Worm (Caenorhabditis elegans) whole organism, L2 larva: Measurements from ENCODE around the gene pha-1.
A peak's percentile ranks its signal among the peaks of the same experiment; 100 is the strongest.

Experiments
- C34F6.9 ChIP-seq: fragments of 150-350 bp; optimal IDR thresholded peaks from 2 replicates; lab custom pipeline; 2014; ENCODE audit warnings: missing biosample characterization, missing genetic modification characterization
- F13H6.1 ChIP-seq: sonication (generic microtip); optimal IDR thresholded peaks from 2 replicates; lab custom pipeline; 2016; ENCODE audit warnings: missing genetic modification characterization, missing compliant biosample characterization
- alr-1 ChIP-seq: fragments of 150-350 bp; optimal IDR thresholded peaks from 2 replicates; lab custom pipeline; 2014; ENCODE audit warnings: missing biosample characterization, missing genetic modification characterization
- aly-2 ChIP-seq: fragments of 150-350 bp; optimal IDR thresholded peaks from 2 replicates; lab custom pipeline; 2014; ENCODE audit warnings: missing biosample characterization, missing genetic modification characterization
- ama-1 ChIP-seq: fragments of 150-350 bp; optimal IDR thresholded peaks from 2 replicates; lab custom pipeline; 2018; ENCODE audit warnings: inconsistent platforms
- blmp-1 ChIP-seq: sonication (generic microtip); optimal IDR thresholded peaks from 2 replicates; lab custom pipeline; 2017; ENCODE audit warnings: missing genetic modification characterization, mild to moderate bottlenecking, missing compliant biosample characterization, antibody characterized with exemption, moderate library complexity; ENCODE audit not compliant: insufficient read depth
- ceh-16 ChIP-seq: fragments of 150-350 bp; optimal IDR thresholded peaks from 2 replicates; lab custom pipeline; 2014; ENCODE audit warnings: missing biosample characterization, missing genetic modification characterization
- egl-27 ChIP-seq: sonication (generic microtip); optimal IDR thresholded peaks from 3 replicates; lab custom pipeline; 2017; ENCODE audit warnings: missing biosample characterization, missing genetic modification reagents, missing genetic modification characterization
- elt-1 ChIP-seq: fragments of 150-350 bp; optimal IDR thresholded peaks from 2 replicates; lab custom pipeline; 2014; ENCODE audit warnings: missing biosample characterization, missing genetic modification characterization
- fos-1 ChIP-seq: fragments of 150-350 bp; optimal IDR thresholded peaks from 2 replicates; lab custom pipeline; 2014; ENCODE audit warnings: missing biosample characterization, missing genetic modification characterization
- lin-13 ChIP-seq: fragments of 150-350 bp; optimal IDR thresholded peaks from 2 replicates; lab custom pipeline; 2014; ENCODE audit warnings: missing biosample characterization, missing genetic modification reagents, missing genetic modification characterization
- lin-39 ChIP-seq: fragments of 150-350 bp; optimal IDR thresholded peaks from 2 replicates; lab custom pipeline; 2014; ENCODE audit warnings: missing biosample characterization, missing genetic modification reagents, missing genetic modification characterization
- lsy-2 ChIP-seq, 2 experiments: fragments of 150-350 bp in 1 of 2; sonication (generic microtip) in 1 of 2; optimal IDR thresholded peaks; 2 replicates each; lab custom pipeline; 2014 to 2017; ENCODE audit warnings: missing biosample characterization in 2 of 2, missing genetic modification characterization in 2 of 2
- mab-5 ChIP-seq: fragments of 150-350 bp; optimal IDR thresholded peaks from 2 replicates; lab custom pipeline; 2014; ENCODE audit warnings: missing biosample characterization, missing genetic modification characterization
- nhr-10 ChIP-seq: sonication (generic microtip); optimal IDR thresholded peaks from 2 replicates; lab custom pipeline; 2017; ENCODE audit warnings: missing biosample characterization, missing genetic modification characterization
- nhr-12 ChIP-seq: fragments of 150-350 bp; optimal IDR thresholded peaks from 2 replicates; lab custom pipeline; 2014; ENCODE audit warnings: missing biosample characterization, missing genetic modification characterization
- nhr-21 ChIP-seq: fragments of 150-350 bp; optimal IDR thresholded peaks from 2 replicates; lab custom pipeline; 2014; ENCODE audit warnings: missing biosample characterization, missing genetic modification characterization
- nhr-23 ChIP-seq: fragments of 150-350 bp; optimal IDR thresholded peaks from 2 replicates; lab custom pipeline; 2014; ENCODE audit warnings: missing biosample characterization, missing genetic modification reagents, missing genetic modification characterization
- nhr-237 ChIP-seq: fragments of 150-350 bp; optimal IDR thresholded peaks from 2 replicates; lab custom pipeline; 2014; ENCODE audit warnings: missing biosample characterization, missing genetic modification characterization
- nhr-25 ChIP-seq: fragments of 150-350 bp; sonication (generic microtip); optimal IDR thresholded peaks from 3 replicates; lab custom pipeline; 2014; ENCODE audit warnings: missing biosample characterization, missing genetic modification characterization
- nhr-6 ChIP-seq: fragments of 150-350 bp; optimal IDR thresholded peaks from 2 replicates; lab custom pipeline; 2014; ENCODE audit warnings: missing biosample characterization, missing genetic modification characterization
- nhr-77 ChIP-seq: fragments of 150-350 bp; optimal IDR thresholded peaks from 2 replicates; lab custom pipeline; 2014; ENCODE audit warnings: missing biosample characterization, missing genetic modification characterization
- sem-4 ChIP-seq: fragments of 150-350 bp; optimal IDR thresholded peaks from 2 replicates; lab custom pipeline; 2014; ENCODE audit warnings: missing biosample characterization, missing genetic modification reagents, missing genetic modification characterization
- skn-1 ChIP-seq: sonication (generic microtip); optimal IDR thresholded peaks from 2 replicates; lab custom pipeline; 2017; ENCODE audit warnings: missing biosample characterization, missing genetic modification characterization
- sma-3 ChIP-seq: sonication (generic microtip); optimal IDR thresholded peaks from 2 replicates; lab custom pipeline; 2016; ENCODE audit warnings: missing genetic modification reagents, missing genetic modification characterization, missing compliant biosample characterization
- sma-9 ChIP-seq, 2 experiments: fragments of 150-350 bp in 1 of 2; sonication (generic microtip) in 1 of 2; optimal IDR thresholded peaks; 2 replicates each; lab custom pipeline; 2014 to 2016; ENCODE audit warnings: missing genetic modification characterization in 2 of 2, mild to moderate bottlenecking in 1 of 2, missing biosample characterization in 1 of 2, missing compliant biosample characterization in 1 of 2, missing genetic modification reagents in 1 of 2, moderate library complexity in 1 of 2
- snpc-4 ChIP-seq: fragments of 150-350 bp; optimal IDR thresholded peaks from 2 replicates; lab custom pipeline; 2014; ENCODE audit warnings: missing biosample characterization, missing genetic modification characterization
- unc-55 ChIP-seq: fragments of 150-350 bp; sonication (generic microtip); optimal IDR thresholded peaks from 3 replicates; lab custom pipeline; 2014; ENCODE audit warnings: missing biosample characterization, missing genetic modification reagents, missing genetic modification characterization
- ztf-1 ChIP-seq: fragments of 200-800 bp; sonication (Bioruptor generic); conservative IDR thresholded peaks from 2 replicates; pipeline ENCODE4 v1.3.6; 2022; ENCODE audit warnings: missing genetic modification characterization, missing compliant biosample characterization
- ztf-4 ChIP-seq: fragments of 150-350 bp; optimal IDR thresholded peaks from 2 replicates; lab custom pipeline; 2014; ENCODE audit warnings: missing biosample characterization, missing genetic modification characterization

Gene pha-1

DNA sequence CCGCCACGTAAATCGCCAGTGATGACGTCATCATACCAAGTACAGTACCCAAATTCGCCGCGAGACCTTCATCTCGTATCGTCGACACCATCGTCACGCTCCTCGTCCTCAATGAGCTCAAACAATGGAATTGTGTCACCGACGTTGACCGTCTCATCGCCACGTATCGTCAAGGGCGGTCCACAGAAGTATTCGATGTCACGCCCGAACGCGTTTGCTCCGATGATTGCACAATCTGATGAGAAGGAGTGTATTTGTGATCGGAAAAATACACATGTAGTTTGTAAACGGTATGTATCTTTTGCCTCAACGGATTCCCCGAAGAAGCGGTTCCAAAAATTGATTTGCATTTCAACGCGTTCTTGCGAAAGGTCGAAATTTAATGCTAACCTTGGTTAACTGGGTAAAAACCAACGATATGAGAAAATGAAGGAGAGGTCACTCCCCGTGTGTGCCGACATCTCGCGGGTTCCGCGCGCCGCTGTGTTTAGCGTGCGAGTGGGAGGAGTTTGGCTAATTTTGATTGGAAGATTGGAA is 41.4 kb upstream of the pha-1 start (continued):
- TF ChIP-seq sma-9 (GFP tag; optimal IDR thresholded peaks at IDR 0.05; lab: Kevin White, UChicago) = peak; percentile 5
- no peak for TF ChIP-seq sma-9 (tag; optimal IDR thresholded peaks at IDR 0.05; lab: Kevin White, UChicago)
- TF ChIP-seq mab-5 (tag; lab: Kevin White, UChicago) = no peak
- TF ChIP-seq nhr-10 (tag; lab: Kevin White, UChicago) = no peak
- TF ChIP-seq lsy-2 (tag; optimal IDR thresholded peaks at IDR 0.05; lab: Kevin White, UChicago) = peak; percentile 2 to 45
- TF ChIP-seq elt-1 (tag; lab: Kevin White, UChicago) = no peak
- TF ChIP-seq nhr-25 (tag; lab: Kevin White, UChicago) = peak; percentile 9
- TF ChIP-seq ztf-4 (tag; lab: Kevin White, UChicago) = no peak
- TF ChIP-seq lin-13 (GFP tag; lab: Kevin White, UChicago) = peak; percentile 63
- no peak for TF ChIP-seq C34F6.9 (tag; lab: Kevin White, UChicago)
- no peak for TF ChIP-seq nhr-77 (tag; lab: Kevin White, UChicago)
- TF ChIP-seq blmp-1 = no peak
- peak; percentile 24 for TF ChIP-seq egl-27 (tag; lab: Kevin White, UChicago)
- TF ChIP-seq nhr-23 (tag; lab: Kevin White, UChicago) = no peak
- no peak for TF ChIP-seq ztf-1 (GFP tag; lab: Robert Waterston, UW)
- no peak for TF ChIP-seq nhr-12 (tag; lab: Kevin White, UChicago)

DNA sequence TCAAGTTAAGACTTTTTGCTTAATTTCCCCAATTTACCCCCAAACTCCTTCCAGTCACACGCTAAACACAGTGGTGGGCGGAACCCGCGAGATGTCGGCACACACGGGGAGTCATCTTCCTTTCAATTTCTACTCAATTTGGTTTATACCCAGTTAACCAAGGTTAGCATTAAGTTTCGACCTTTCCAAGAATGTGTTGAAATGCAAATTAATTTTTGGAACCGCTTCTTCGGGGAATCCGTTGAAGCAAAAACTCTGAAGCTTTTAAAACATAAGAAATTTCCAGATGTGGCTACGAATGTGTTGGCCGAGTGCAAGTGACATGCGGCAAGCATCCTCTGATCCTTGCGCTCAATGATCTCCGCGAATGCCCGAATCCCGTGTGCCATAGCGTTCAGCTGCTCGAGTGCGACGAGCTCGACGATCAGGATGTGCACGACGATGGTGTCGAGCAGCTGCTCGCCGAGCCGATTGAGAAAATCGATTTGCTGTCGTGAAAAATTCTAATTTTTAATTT is 40.6 kb upstream of the pha-1 start:
- TF ChIP-seq nhr-25 (tag; lab: Kevin White, UChicago) (peak; percentile 9), sma-9 (GFP tag; optimal IDR thresholded peaks at IDR 0.05; lab: Kevin White, UChicago) (peak; percentile 33), sma-9 (tag; optimal IDR thresholded peaks at IDR 0.05; lab: Kevin White, UChicago) (no peak), ztf-4 (tag; lab: Kevin White, UChicago) (no peak), ama-1 (lab: Kevin White, UChicago) (peak; percentile 94), nhr-6 (tag; lab: Kevin White, UChicago) (no peak), ceh-16 (tag; lab: Kevin White, UChicago) (peak; percentile 13), nhr-21 (tag; lab: Kevin White, UChicago) (peak; percentile 7), snpc-4 (tag; lab: Kevin White, UChicago) (peak; percentile 93), skn-1 (tag; lab: Kevin White, UChicago) (no peak), lin-13 (GFP tag; lab: Kevin White, UChicago) (peak; percentile 43), mab-5 (tag; lab: Kevin White, UChicago) (no peak), fos-1 (tag; lab: Kevin White, UChicago) (no peak)

DNA sequence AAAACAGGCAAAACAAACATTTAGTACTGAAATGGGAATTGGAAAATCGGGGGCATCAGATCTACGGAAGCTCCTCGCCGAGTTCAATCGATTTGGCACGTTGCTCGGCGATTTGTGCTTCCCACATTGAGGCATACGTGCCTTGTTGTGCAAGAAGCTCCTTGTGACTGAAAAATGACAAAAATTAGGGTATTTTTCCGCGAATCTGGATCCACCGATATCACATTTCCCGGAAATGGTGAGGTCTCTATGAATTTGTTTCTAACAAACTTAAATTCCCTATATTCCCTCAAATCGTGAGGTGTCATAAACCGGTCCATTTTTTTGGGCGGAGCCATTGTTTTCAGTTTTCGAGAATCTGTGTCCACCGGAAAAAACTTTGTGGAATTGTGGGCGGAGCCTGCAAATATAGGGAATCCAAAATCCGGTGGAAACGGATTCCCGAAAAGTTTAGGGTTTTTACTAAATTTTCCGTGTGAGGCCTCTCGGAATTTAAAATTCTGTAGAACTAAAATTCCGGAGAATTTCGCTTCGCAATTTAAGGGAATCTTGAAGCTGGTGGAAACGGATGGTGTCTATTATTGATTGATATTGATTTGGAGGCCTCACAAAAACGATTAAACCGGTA is 39.8 kb upstream of the pha-1 start:
- TF ChIP-seq ztf-1 (GFP tag; lab: Robert Waterston, UW) (0 out of 2 replicates have a peak, but pooled peaks have one; percentile 77), sma-3 (GFP tag; lab: Kevin White, UChicago) (peak; percentile 71), lsy-2 (tag; optimal IDR thresholded peaks at IDR 0.05; lab: Kevin White, UChicago) (peak in 1 of 2 experiments; percentile 31), F13H6.1 (tag; lab: Kevin White, UChicago) (peak; percentile 9), sma-9 (GFP tag; optimal IDR thresholded peaks at IDR 0.05; lab: Kevin White, UChicago) (no peak), sma-9 (tag; optimal IDR thresholded peaks at IDR 0.05; lab: Kevin White, UChicago) (no peak)

DNA sequence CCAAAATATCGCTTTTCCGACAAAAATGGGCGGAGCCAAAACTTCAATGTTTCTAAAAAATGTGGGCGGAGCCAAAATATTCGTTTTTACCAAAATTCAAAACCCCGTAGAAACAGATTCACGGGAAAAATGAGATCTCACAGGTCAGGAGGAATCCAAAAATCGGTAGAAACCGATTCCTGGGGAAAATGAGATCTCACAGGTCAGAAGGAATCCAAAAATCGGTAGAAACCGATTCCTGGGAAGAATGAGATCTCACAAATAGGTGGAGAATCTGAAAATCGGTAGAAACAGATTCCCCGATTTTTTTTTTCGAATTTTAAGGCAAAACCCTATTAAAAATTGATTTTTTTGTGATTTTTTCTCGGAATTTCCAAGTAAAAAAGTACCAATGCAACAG is 38.1 kb upstream of the pha-1 start:
- TF ChIP-seq ama-1 (lab: Kevin White, UChicago) (no peak), sma-3 (GFP tag; lab: Kevin White, UChicago) (no peak), nhr-23 (tag; lab: Kevin White, UChicago) (no peak), ztf-1 (GFP tag; lab: Robert Waterston, UW) (no peak), alr-1 (no peak), aly-2 (no peak), unc-55 (GFP tag; lab: Kevin White, UChicago) (peak; percentile 17), lin-39 (tag; lab: Kevin White, UChicago) (no peak)

DNA sequence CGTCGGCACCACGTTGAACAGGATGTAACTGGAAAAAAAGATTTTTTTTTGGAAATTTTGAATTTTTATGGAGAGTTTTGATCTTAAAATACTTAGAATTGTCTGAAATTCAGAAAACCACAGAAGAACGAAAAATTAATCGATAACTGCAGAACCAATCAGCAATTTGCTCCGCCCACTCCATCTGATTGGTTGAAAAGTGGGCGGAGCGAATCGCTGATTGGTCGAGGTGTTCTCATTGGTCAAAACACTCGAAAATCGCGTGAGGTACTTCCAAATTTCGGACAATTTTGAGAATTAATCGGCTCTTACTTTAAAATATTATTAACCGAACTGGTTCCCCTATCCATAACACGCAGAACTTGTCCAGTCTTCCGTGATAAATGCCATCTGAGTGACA is 35.9 kb upstream of the pha-1 start:
- no peak for TF ChIP-seq nhr-237 (tag; lab: Kevin White, UChicago)
- TF ChIP-seq lin-39 (tag; lab: Kevin White, UChicago) = no peak
- no peak for TF ChIP-seq C34F6.9 (tag; lab: Kevin White, UChicago)
- no peak for TF ChIP-seq sem-4
